Worm (Caenorhabditis elegans): ENCODE results near the gene nspg-10.

ce11 chrIV:4643577-4643976 is 38.0 kb downstream of the nspg-10 start:
- TF ChIP-seq skn-1 (tag; optimal IDR thresholded peaks at IDR 0.05) (no peak), egl-27 (tag; optimal IDR thresholded peaks at IDR 0.05) (no peak), mdl-1 (tag; optimal IDR thresholded peaks at IDR 0.05) (no peak), nhr-28 (tag; optimal IDR thresholded peaks at IDR 0.05) (no peak), fkh-10 (GFP tag; optimal IDR thresholded peaks at IDR 0.05) (no peak), nhr-12 (tag; optimal IDR thresholded peaks at IDR 0.05) (no peak)
